Fruit fly (Drosophila melanogaster) whole organism, embryonic: ENCODE results near the gene CG7530.

Experiments used
- Atf-2 ChIP-seq: fragments of 200-800 bp; sonication (Bioruptor generic); optimal IDR thresholded peaks from 2 replicates; lab custom pipeline; 2016; ENCODE audit warnings: missing biosample characterization, missing genetic modification characterization
- CG10267 ChIP-seq: fragments of 200-800 bp; sonication (Bioruptor generic); optimal IDR thresholded peaks from 2 replicates; lab custom pipeline; 2018; ENCODE audit warnings: missing biosample characterization, mild to moderate bottlenecking, missing genetic modification characterization, moderate library complexity
- CG10321 ChIP-seq: fragments of 200-800 bp; sonication (Bioruptor generic); IDR thresholded peaks from 2 replicates; pipeline ENCODE4 v1.3.6; 2022; ENCODE audit warnings: missing biosample characterization, missing genetic modification characterization
- CG12155 ChIP-seq: fragments of 200-800 bp; sonication (Bioruptor generic); optimal IDR thresholded peaks from 3 replicates; lab custom pipeline; 2016; ENCODE audit warnings: missing biosample characterization, missing genetic modification characterization
- CG12219 ChIP-seq: fragments of 200-800 bp; sonication (Bioruptor generic); optimal IDR thresholded peaks from 3 replicates; lab custom pipeline; 2018; ENCODE audit warnings: missing biosample characterization, mild to moderate bottlenecking, missing genetic modification characterization
- CG12769 ChIP-seq: fragments of 200-800 bp; sonication (Bioruptor generic); optimal IDR thresholded peaks from 2 replicates; lab custom pipeline; 2019; ENCODE audit warnings: missing biosample characterization, mild to moderate bottlenecking, missing genetic modification characterization, moderate library complexity
- CG12942 ChIP-seq: fragments of 200-800 bp; sonication (Bioruptor generic); optimal IDR thresholded peaks from 3 replicates; lab custom pipeline; 2016; ENCODE audit warnings: missing biosample characterization, missing genetic modification characterization
- CG13775 ChIP-seq: fragments of 200-800 bp; sonication (Bioruptor generic); optimal IDR thresholded peaks from 3 replicates; lab custom pipeline; 2017; ENCODE audit warnings: missing biosample characterization, mild to moderate bottlenecking, missing genetic modification characterization
- CG13894 ChIP-seq: fragments of 200-800 bp; sonication (Bioruptor generic); optimal IDR thresholded peaks from 3 replicates; lab custom pipeline; 2018; ENCODE audit warnings: missing biosample characterization, mild to moderate bottlenecking, missing genetic modification characterization, moderate library complexity
- CG17802 ChIP-seq: fragments of 200-800 bp; sonication (Bioruptor generic); optimal IDR thresholded peaks from 2 replicates; lab custom pipeline; 2018; ENCODE audit warnings: missing biosample characterization, mild to moderate bottlenecking, missing genetic modification characterization, moderate library complexity
- CG18262 ChIP-seq: fragments of 200-800 bp; optimal IDR thresholded peaks from 3 replicates; lab custom pipeline; 2019; ENCODE audit warnings: missing biosample characterization, mild to moderate bottlenecking, missing genetic modification characterization, moderate library complexity
- CG3995 ChIP-seq: fragments of 200-800 bp; sonication (Bioruptor generic); optimal IDR thresholded peaks from 3 replicates; lab custom pipeline; 2016; ENCODE audit warnings: missing biosample characterization, missing genetic modification characterization
- CG4282 ChIP-seq: fragments of 200-800 bp; sonication (Bioruptor generic); optimal IDR thresholded peaks from 2 replicates; lab custom pipeline; 2016; ENCODE audit warnings: missing biosample characterization, missing genetic modification characterization
- CG4328 ChIP-seq: fragments of 200-800 bp; sonication (Bioruptor generic); optimal IDR thresholded peaks from 3 replicates; lab custom pipeline; 2017; ENCODE audit warnings: missing biosample characterization, missing genetic modification reagents, missing genetic modification characterization
- CG5180 ChIP-seq: fragments of 200-800 bp; sonication (Bioruptor generic); optimal IDR thresholded peaks from 3 replicates; lab custom pipeline; 2017; ENCODE audit warnings: missing biosample characterization, missing genetic modification characterization, mild to moderate bottlenecking, moderate library complexity, missing genetic modification reagents
- CG6683 ChIP-seq: fragments of 200-800 bp; sonication (Bioruptor generic); optimal IDR thresholded peaks from 2 replicates; lab custom pipeline; 2017; ENCODE audit warnings: missing biosample characterization, mild to moderate bottlenecking, missing genetic modification characterization, missing genetic modification reagents
- CG7556 ChIP-seq: fragments of 200-800 bp; sonication (Bioruptor generic); optimal IDR thresholded peaks from 2 replicates; lab custom pipeline; 2017; ENCODE audit warnings: missing biosample characterization, mild to moderate bottlenecking, missing genetic modification characterization
- CG8089 ChIP-seq: fragments of 200-800 bp; sonication (Bioruptor generic); optimal IDR thresholded peaks from 3 replicates; lab custom pipeline; 2016; ENCODE audit warnings: missing biosample characterization, missing genetic modification characterization
- CG8924 ChIP-seq: fragments of 200-800 bp; optimal IDR thresholded peaks from 3 replicates; lab custom pipeline; 2019; ENCODE audit warnings: missing biosample characterization, mild to moderate bottlenecking, missing genetic modification characterization, moderate library complexity
- CG8944 ChIP-seq: fragments of 200-800 bp; sonication (Bioruptor generic); optimal IDR thresholded peaks from 3 replicates; lab custom pipeline; 2016; ENCODE audit warnings: missing biosample characterization, missing genetic modification characterization
- CG9609 ChIP-seq: fragments of 200-800 bp; sonication (Bioruptor generic); optimal IDR thresholded peaks from 3 replicates; lab custom pipeline; 2016; ENCODE audit warnings: missing biosample characterization, missing genetic modification characterization
- CG9817 ChIP-seq: fragments of 200-800 bp; sonication (Bioruptor generic); optimal IDR thresholded peaks from 2 replicates; lab custom pipeline; 2018; ENCODE audit warnings: missing biosample characterization, mild to moderate bottlenecking, missing genetic modification characterization, moderate library complexity
- CoRest ChIP-seq: fragments of 200-800 bp; sonication (Bioruptor generic); optimal IDR thresholded peaks from 3 replicates; lab custom pipeline; 2018; ENCODE audit warnings: missing biosample characterization, mild to moderate bottlenecking, missing genetic modification characterization, moderate library complexity
- ERR ChIP-seq: fragments of 200-800 bp; sonication (Bioruptor generic); optimal IDR thresholded peaks from 2 replicates; lab custom pipeline; 2016; ENCODE audit warnings: missing biosample characterization, missing genetic modification characterization
- Fer3 ChIP-seq: fragments of 200-800 bp; sonication (Bioruptor generic); optimal IDR thresholded peaks from 2 replicates; lab custom pipeline; 2018; ENCODE audit warnings: missing biosample characterization, mild to moderate bottlenecking, missing genetic modification characterization, moderate library complexity
- Hey ChIP-seq: fragments of 200-800 bp; sonication (Bioruptor generic); optimal IDR thresholded peaks from 3 replicates; lab custom pipeline; 2018; ENCODE audit warnings: missing biosample characterization, mild to moderate bottlenecking, missing genetic modification characterization
- NfI ChIP-seq: fragments of 200-800 bp; sonication (Bioruptor generic); optimal IDR thresholded peaks from 3 replicates; lab custom pipeline; 2018; ENCODE audit warnings: missing biosample characterization, mild to moderate bottlenecking, missing genetic modification characterization, moderate library complexity
- Side ChIP-seq: fragments of 200-800 bp; sonication (Bioruptor generic); optimal IDR thresholded peaks from 2 replicates; lab custom pipeline; 2016; ENCODE audit warnings: missing biosample characterization, missing genetic modification characterization
- Stat92E ChIP-seq, 3 experiments: fragments of >200 bp in 2 of 3; fragments of 200-800 bp in 1 of 3; sonication (Bioruptor generic) in 1 of 3; optimal IDR thresholded peaks; 2 replicates each; lab custom pipeline; 2017 to 2019; ENCODE audit warnings: missing biosample characterization in 3 of 3, missing genetic modification characterization in 3 of 3, mild to moderate bottlenecking in 1 of 3, moderate library complexity in 1 of 3
- TFAM ChIP-seq: fragments of 200-800 bp; sonication (Bioruptor generic); optimal IDR thresholded peaks from 2 replicates; lab custom pipeline; 2017; ENCODE audit warnings: missing biosample characterization, missing genetic modification characterization, inconsistent platforms
- ash1 ChIP-seq: fragments of 200-800 bp; sonication (Bioruptor generic); optimal IDR thresholded peaks from 2 replicates; lab custom pipeline; 2018; ENCODE audit warnings: missing biosample characterization, mild to moderate bottlenecking, missing genetic modification characterization
- bsh ChIP-seq, 2 experiments: fragments of 200-800 bp; sonication (Bioruptor generic); optimal IDR thresholded peaks; 2 replicates each; lab custom pipeline; 2017 to 2018; ENCODE audit warnings: mild to moderate bottlenecking in 2 of 2, missing biosample characterization in 2 of 2, missing genetic modification characterization in 2 of 2, moderate library complexity in 1 of 2
- chinmo ChIP-seq: fragments of 200-800 bp; sonication (Bioruptor generic); IDR thresholded peaks from 4 replicates; pipeline ENCODE4 v1.3.6; 2022; ENCODE audit warnings: missing biosample characterization, missing genetic modification characterization; ENCODE audit not compliant: partially characterized antibody
- chm ChIP-seq: fragments of 200-800 bp; sonication (Bioruptor generic); IDR thresholded peaks from 2 replicates; pipeline ENCODE4 v1.3.6; 2022; ENCODE audit warnings: missing biosample characterization, missing genetic modification characterization
- da ChIP-seq: fragments of 200-800 bp; sonication (Bioruptor generic); optimal IDR thresholded peaks from 2 replicates; lab custom pipeline; 2016; ENCODE audit warnings: missing biosample characterization, missing genetic modification characterization
- ems ChIP-seq: fragments of 200-800 bp; sonication (Bioruptor generic); optimal IDR thresholded peaks from 3 replicates; lab custom pipeline; 2016; ENCODE audit warnings: missing biosample characterization, missing genetic modification characterization
- eyg ChIP-seq: fragments of 200-800 bp; sonication (Bioruptor generic); optimal IDR thresholded peaks from 3 replicates; lab custom pipeline; 2016; ENCODE audit warnings: missing biosample characterization, missing genetic modification characterization
- gsb ChIP-seq: fragments of 200-800 bp; sonication (Bioruptor generic); IDR thresholded peaks from 2 replicates; pipeline ENCODE4 v1.3.6; 2022; ENCODE audit warnings: missing biosample characterization, missing genetic modification characterization
- hkb ChIP-seq, 2 experiments: fragments of 200-800 bp in 1 of 2; fragments of >200 bp in 1 of 2; sonication (Bioruptor generic) in 1 of 2; IDR thresholded peaks in 1 of 2; optimal IDR thresholded peaks in 1 of 2; 2 replicates each; pipeline versions ENCODE4 v1.3.6 to Lab custom; 2017 to 2022; ENCODE audit warnings: missing biosample characterization in 1 of 2, missing genetic modification characterization in 1 of 2
- nmo ChIP-seq: fragments of 200-800 bp; sonication (Bioruptor generic); optimal IDR thresholded peaks from 2 replicates; lab custom pipeline; 2018; ENCODE audit warnings: missing biosample characterization, mild to moderate bottlenecking, missing genetic modification characterization, moderate library complexity
- pita ChIP-seq: fragments of 200-800 bp; sonication (Bioruptor generic); optimal IDR thresholded peaks from 2 replicates; lab custom pipeline; 2017; ENCODE audit warnings: missing biosample characterization, mild to moderate bottlenecking, missing genetic modification characterization
- rib ChIP-seq: fragments of 200-800 bp; sonication (Bioruptor generic); IDR thresholded peaks from 2 replicates; pipeline ENCODE4 v1.3.6; 2022; ENCODE audit warnings: missing biosample characterization, missing genetic modification characterization
- sd ChIP-seq: fragments of 200-800 bp; sonication (Bioruptor generic); optimal IDR thresholded peaks from 3 replicates; lab custom pipeline; 2018; ENCODE audit warnings: missing biosample characterization, mild to moderate bottlenecking, missing genetic modification characterization, moderate library complexity
- so ChIP-seq: fragments of 200-800 bp; sonication (Bioruptor generic); IDR thresholded peaks from 3 replicates; pipeline ENCODE4 v1.3.6; 2022; ENCODE audit warnings: missing biosample characterization, missing genetic modification characterization
- stc ChIP-seq: fragments of 200-800 bp; sonication (Bioruptor generic); IDR thresholded peaks from 2 replicates; pipeline ENCODE4 v1.3.6; 2022; ENCODE audit warnings: missing biosample characterization, missing genetic modification characterization
- unc-4 ChIP-seq: fragments of 200-800 bp; sonication (Bioruptor generic); IDR thresholded peaks from 2 replicates; pipeline ENCODE4 v1.3.6; 2022; ENCODE audit warnings: missing biosample characterization, missing genetic modification characterization; ENCODE audit not compliant: partially characterized antibody
- yki ChIP-seq: fragments of >200 bp; optimal IDR thresholded peaks from 3 replicates; lab custom pipeline; 2018
- zen ChIP-seq: fragments of 200-800 bp; sonication (Bioruptor generic); optimal IDR thresholded peaks from 3 replicates; lab custom pipeline; 2018; ENCODE audit warnings: missing biosample characterization, mild to moderate bottlenecking, missing genetic modification characterization, moderate library complexity

Gene CG7530

DNA sequence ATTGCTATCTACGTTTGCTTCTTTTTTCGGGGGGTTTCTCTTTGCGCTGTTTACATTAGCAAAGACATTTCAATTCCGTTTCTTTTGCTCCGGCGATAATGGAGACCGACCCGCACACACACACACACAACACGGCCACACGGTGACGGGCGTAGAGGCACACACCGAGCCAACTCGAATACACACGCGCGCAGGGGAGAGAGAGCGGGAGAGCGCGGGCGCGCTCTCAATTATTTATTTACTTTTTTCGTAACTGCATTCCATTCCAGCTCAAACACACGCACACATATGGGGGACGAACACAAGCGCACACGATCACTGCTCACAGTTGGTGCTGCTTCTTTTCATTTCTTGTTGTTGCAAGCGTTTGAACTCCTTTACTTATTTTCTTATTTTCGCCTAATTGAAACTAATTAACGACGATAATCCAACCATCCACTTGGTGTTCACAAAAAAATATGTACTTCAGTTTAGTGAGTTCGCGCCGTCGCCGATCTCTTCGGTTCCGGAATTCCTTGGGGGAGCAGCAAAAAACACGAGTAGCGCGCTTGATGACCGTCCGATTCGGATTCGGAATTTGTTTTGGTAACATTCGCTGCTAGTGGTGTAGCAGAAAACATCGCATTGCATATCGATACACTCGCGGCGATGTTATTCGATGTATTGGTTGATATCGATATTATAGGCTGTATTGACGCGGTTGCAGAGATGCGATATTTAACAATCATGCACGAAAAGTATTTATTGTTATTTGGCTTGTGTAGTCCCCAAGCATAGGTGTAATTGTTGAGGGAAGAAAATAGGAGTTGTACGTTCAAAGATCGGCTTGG lies 7.4 kb downstream of the CG7530 start, which contains the start of gene kibra (continued):
- TF ChIP-seq CG8924 (tag; lab: Kevin White, UChicago) (peak; percentile 54), unc-4 (GFP tag; lab: Robert Waterston, UW) (no peak), CG8944 (GFP tag; lab: Kevin White, UChicago) (peak; percentile 81), Hey (tag; lab: Kevin White, UChicago) (peak; percentile 19), rib (GFP tag; lab: Robert Waterston, UW) (no peak), CG12219 (GFP tag; lab: Kevin White, UChicago) (no peak), chm (GFP tag; lab: Robert Waterston, UW) (no peak), CG13775 (GFP tag; lab: Kevin White, UChicago) (peak; percentile 57), CG9817 (peak; percentile 53), stc (GFP tag; lab: Robert Waterston, UW) (no peak), CG10321 (no peak), so (GFP tag; lab: Robert Waterston, UW) (no peak), nmo (GFP tag; lab: Kevin White, UChicago) (peak; percentile 84), CG8089 (GFP tag; lab: Kevin White, UChicago) (peak; percentile 53), TFAM (GFP tag; lab: Kevin White, UChicago) (no peak), pita (GFP tag; lab: Kevin White, UChicago) (no peak), CG7556 (GFP tag; lab: Kevin White, UChicago) (peak; percentile 21), Stat92E (GFP tag; optimal IDR thresholded peaks at IDR 0.05; lab: Kevin White, UChicago) (peak in 2 of 3 experiments; percentile 33 to 80), da (peak; percentile 17), CG12769 (tag; lab: Kevin White, UChicago) (peak; percentile 85), ERR (GFP tag; lab: Kevin White, UChicago) (peak; percentile 72), CG17802 (tag; lab: Kevin White, UChicago) (peak; percentile 88), CG12942 (GFP tag; lab: Kevin White, UChicago) (peak; percentile 32), ems (peak; percentile 86), Atf-2 (GFP tag; lab: Kevin White, UChicago) (peak; percentile 49), NfI (GFP tag; lab: Kevin White, UChicago) (peak; percentile 53), sd (peak; percentile 100), chinmo (GFP tag; lab: Robert Waterston, UW) (no peak), eyg (GFP tag; lab: Kevin White, UChicago) (peak; percentile 69), CG4328 (GFP tag; lab: Kevin White, UChicago) (peak; percentile 42), hkb (optimal IDR thresholded peaks at IDR 0.05; lab: Kevin White, UChicago) (peak; percentile 50), hkb (GFP tag; IDR thresholded peaks at IDR 0.05; lab: Robert Waterston, UW) (no peak), CoRest (tag; lab: Kevin White, UChicago) (peak; percentile 72), CG12155 (GFP tag; lab: Kevin White, UChicago) (peak; percentile 45), gsb (no peak), Fer3 (peak; percentile 75), bsh (GFP tag; optimal IDR thresholded peaks at IDR 0.05; lab: Kevin White, UChicago) (peak in 1 of 2 experiments; percentile 52), CG18262 (peak; percentile 44), ash1 (GFP tag; lab: Kevin White, UChicago) (peak; percentile 19), zen (peak; percentile 80), CG9609 (GFP tag; lab: Kevin White, UChicago) (peak; percentile 68), CG10267 (tag; lab: Kevin White, UChicago) (peak; percentile 79), CG4282 (GFP tag; lab: Kevin White, UChicago) (peak; percentile 68), yki (peak; percentile 80), CG13894 (tag; lab: Kevin White, UChicago) (peak; percentile 85), CG6683 (GFP tag; lab: Kevin White, UChicago) (peak; percentile 14), Side (GFP tag; lab: Kevin White, UChicago) (peak; percentile 60), CG3995 (GFP tag; lab: Kevin White, UChicago) (peak; percentile 15), CG5180 (GFP tag; lab: Kevin White, UChicago) (peak; percentile 36)
